Worm (Caenorhabditis elegans): ENCODE data around the gene W10C6.2.

DNA sequence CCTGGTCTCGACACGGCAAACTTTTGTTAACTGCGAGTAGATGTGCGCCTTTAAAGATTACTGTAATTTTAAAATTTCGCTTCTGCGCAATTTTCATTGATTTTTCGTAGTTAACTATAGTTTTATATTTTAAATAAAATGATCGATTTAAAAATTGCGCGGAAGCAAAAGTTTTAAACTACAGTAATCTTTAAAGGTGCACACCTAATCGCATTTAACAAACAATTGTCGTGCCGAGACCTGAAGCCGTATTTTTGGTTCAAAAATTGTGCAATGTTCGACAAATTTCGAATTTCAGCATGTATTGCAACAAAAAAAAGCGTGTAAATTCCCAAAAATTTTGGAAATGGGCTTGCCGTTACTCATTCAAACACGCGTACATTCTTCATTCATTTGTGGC is 27.3 kb downstream of the W10C6.2 start:
- TF ChIP-seq unc-62 (GFP tag; optimal IDR thresholded peaks at IDR 0.05 in 1 of 2) (peak in 1 of 2 experiments; percentile 26), unc-62 (tag; optimal IDR thresholded peaks at IDR 0.05) (no peak), F49E8.2 (tag; optimal IDR thresholded peaks at IDR 0.05; ENCODE audit: borderline replicate concordance) (no peak), ces-1 (GFP tag; optimal IDR thresholded peaks at IDR 0.05) (no peak), attf-4 (tag; optimal IDR thresholded peaks at IDR 0.05) (no peak), nhr-6 (tag; optimal IDR thresholded peaks at IDR 0.05) (no peak), nhr-25 (tag; optimal IDR thresholded peaks at IDR 0.05; ENCODE audit: borderline replicate concordance, insufficient read depth) (no peak), Y5F2A.4 (GFP tag; optimal IDR thresholded peaks at IDR 0.05) (no peak), unc-39 (tag; optimal IDR thresholded peaks at IDR 0.05) (no peak), ztf-11 (tag; optimal IDR thresholded peaks at IDR 0.05) (no peak), ama-1 (optimal IDR thresholded peaks at IDR 0.05) (no peak), spr-3 (GFP tag; optimal IDR thresholded peaks at IDR 0.05) (no peak), fos-1 (tag; optimal IDR thresholded peaks at IDR 0.05) (no peak), R02D3.7 (tag; optimal IDR thresholded peaks at IDR 0.05) (no peak), dve-1 (tag; optimal IDR thresholded peaks at IDR 0.05; ENCODE audit: insufficient read depth) (no peak)

Measured in whole organism, L4 larva.